Fruit fly (Drosophila melanogaster): ENCODE measurements around the gene CG31898.

DNA sequence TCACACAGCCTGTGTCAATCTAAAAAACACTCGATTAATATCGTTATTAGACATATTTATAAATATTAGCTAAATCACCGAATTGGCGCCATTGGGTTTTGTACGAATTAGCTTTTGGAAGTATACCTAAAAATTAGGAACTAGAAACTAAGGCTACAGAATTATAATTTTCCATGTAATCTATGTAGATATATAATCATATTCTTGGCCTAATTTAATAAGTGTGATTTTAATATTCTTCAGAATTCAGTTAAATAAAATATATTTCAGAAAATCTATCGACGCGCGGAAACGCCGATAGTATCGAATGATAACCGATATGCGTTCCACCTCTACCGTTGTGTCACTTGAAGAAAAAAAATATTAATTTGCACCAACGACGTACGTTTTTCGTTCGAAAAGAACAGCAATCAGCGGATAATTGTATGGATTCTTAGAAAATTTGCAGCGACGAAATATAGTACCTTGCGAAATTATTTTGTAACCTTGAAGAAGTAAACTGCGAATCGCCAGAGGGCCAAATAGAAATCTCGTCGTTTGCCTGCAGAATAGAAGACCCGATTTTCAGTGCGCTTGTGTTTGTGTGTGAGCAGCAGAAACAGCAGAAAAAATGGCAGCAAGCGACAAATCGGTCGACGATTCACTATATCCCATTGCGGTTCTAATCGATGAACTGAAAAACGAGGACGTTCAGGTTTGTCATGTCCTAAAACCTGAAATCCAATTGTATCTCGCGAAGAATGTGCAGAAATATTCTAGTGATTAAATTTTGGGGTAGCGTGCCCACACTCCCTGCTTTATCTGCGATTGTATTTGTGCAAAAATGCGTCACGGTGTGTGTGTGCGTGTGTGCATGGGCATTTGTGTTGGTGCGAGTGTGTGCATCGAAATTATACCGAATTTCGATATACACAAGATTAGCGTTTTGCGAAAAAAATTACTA is 34.2 kb upstream of the CG31898 start, which contains the start of gene Pp2A-29B:
- TF ChIP-seq CG8478 (optimal IDR thresholded peaks at IDR 0.05) (no peak), CTCF (optimal IDR thresholded peaks at IDR 0.05) (no peak)

Measured in S2 (cell line).